Worm (Caenorhabditis elegans): Measurements from ENCODE around the gene famh-136.

famh-136 gene

DNA sequence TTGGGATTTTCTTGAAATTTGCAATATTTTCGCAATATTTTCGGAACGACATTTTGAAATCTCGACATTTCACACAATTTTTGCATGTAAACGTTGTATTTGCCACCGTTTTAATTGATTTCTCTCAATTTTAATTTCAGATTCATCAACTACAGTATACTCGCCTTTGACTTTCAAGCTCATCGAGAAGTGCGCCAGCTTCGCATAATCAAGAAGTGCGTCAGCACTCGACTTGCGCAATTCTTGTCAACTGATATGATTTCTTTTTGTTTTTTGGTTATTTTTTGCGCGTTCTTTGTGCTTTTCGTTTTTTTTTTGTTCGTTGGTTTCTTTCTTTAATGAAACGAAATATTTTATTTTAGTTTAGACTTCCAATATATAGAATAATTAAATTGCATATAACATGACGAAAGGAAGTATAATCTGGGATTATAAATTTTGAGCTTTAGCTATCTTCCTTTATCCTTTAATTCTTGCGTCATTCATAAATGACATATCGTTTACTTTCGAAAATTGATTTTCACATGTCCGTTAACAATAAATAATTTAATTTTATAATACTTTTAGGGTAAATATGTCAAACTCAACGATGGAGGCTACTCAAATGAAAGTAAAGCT is at the start of gene famh-136:
Gene famh-136 (plus strand): TSS at position 568 of the 618 bp plus-strand sequence.
- TF ChIP-seq mab-5 (tag; optimal IDR thresholded peaks at IDR 0.05) (peak; percentile 69), zag-1 (tag; optimal IDR thresholded peaks at IDR 0.05) (peak; percentile 4), lin-39 (tag; optimal IDR thresholded peaks at IDR 0.05) (no peak), peb-1 (tag; optimal IDR thresholded peaks at IDR 0.05) (no peak), blmp-1 (tag; optimal IDR thresholded peaks at IDR 0.05; ENCODE audit: insufficient read depth) (peak; percentile 13), alr-1 (tag; optimal IDR thresholded peaks at IDR 0.05) (no peak), sem-4 (tag; optimal IDR thresholded peaks at IDR 0.05) (peak; percentile 85), nhr-10 (tag; optimal IDR thresholded peaks at IDR 0.05) (no peak), ztf-4 (tag; optimal IDR thresholded peaks at IDR 0.05) (peak; percentile 66), unc-62 (GFP tag; optimal IDR thresholded peaks at IDR 0.05) (no peak), nhr-77 (tag; optimal IDR thresholded peaks at IDR 0.05) (peak; percentile 34), nhr-25 (tag; optimal IDR thresholded peaks at IDR 0.05) (peak; percentile 77), ceh-16 (tag; optimal IDR thresholded peaks at IDR 0.05) (no peak), egl-27 (tag; optimal IDR thresholded peaks at IDR 0.05) (peak; percentile 11), ztf-11 (tag; optimal IDR thresholded peaks at IDR 0.05) (no peak), nhr-129 (tag; optimal IDR thresholded peaks at IDR 0.05) (peak; percentile 88), F13H6.1 (tag; optimal IDR thresholded peaks at IDR 0.05) (peak; percentile 66), unc-39 (tag; optimal IDR thresholded peaks at IDR 0.05) (no peak), Y55F3AM.14 (GFP tag; optimal IDR thresholded peaks at IDR 0.05) (peak; percentile 90), skn-1 (tag; optimal IDR thresholded peaks at IDR 0.05) (peak; percentile 33), ztf-1 (GFP tag; conservative IDR thresholded peaks at IDR 0.05) (no peak), nhr-21 (tag; optimal IDR thresholded peaks at IDR 0.05) (peak; percentile 76), unc-55 (GFP tag; optimal IDR thresholded peaks at IDR 0.05) (peak; percentile 80), crh-2 (tag; optimal IDR thresholded peaks at IDR 0.05) (peak; percentile 91), mdl-1 (tag; optimal IDR thresholded peaks at IDR 0.05) (peak in 1 of 2 experiments; percentile 5), nhr-237 (tag; optimal IDR thresholded peaks at IDR 0.05) (no peak), fos-1 (tag; optimal IDR thresholded peaks at IDR 0.05) (peak; percentile 87), sma-3 (GFP tag; optimal IDR thresholded peaks at IDR 0.05) (peak; percentile 87), sma-9 (GFP tag; optimal IDR thresholded peaks at IDR 0.05) (peak; percentile 77), sma-9 (tag; optimal IDR thresholded peaks at IDR 0.05) (no peak), elt-3 (tag; optimal IDR thresholded peaks at IDR 0.05) (no peak), mbf-1 (tag; optimal IDR thresholded peaks at IDR 0.05) (no peak), lsy-2 (tag; optimal IDR thresholded peaks at IDR 0.05) (peak; percentile 81 to 96), gmeb-1 (tag; optimal IDR thresholded peaks at IDR 0.05) (peak; percentile 91), nhr-6 (tag; optimal IDR thresholded peaks at IDR 0.05) (peak; percentile 72), C34F6.9 (tag; optimal IDR thresholded peaks at IDR 0.05) (peak; percentile 95), ceh-82 (tag; optimal IDR thresholded peaks at IDR 0.05) (peak; percentile 39), lin-13 (GFP tag; optimal IDR thresholded peaks at IDR 0.05) (peak; percentile 81), snpc-4 (tag; optimal IDR thresholded peaks at IDR 0.05) (peak; percentile 19), R02D3.7 (tag; optimal IDR thresholded peaks at IDR 0.05) (no peak)

- TF ChIP-seq ceh-16 (tag; optimal IDR thresholded peaks at IDR 0.05) (peak; percentile 6), elt-1 (tag; optimal IDR thresholded peaks at IDR 0.05) (peak; percentile 44), aly-2 (tag; optimal IDR thresholded peaks at IDR 0.05) (no peak)
Observed at ce11 chrIII:8838075-8838474, 49.5 kb upstream of the famh-136 start, which contains the start of gene F44E2.4. F44E2.4 (minus strand) TSS chrIII:8838424.

- TF ChIP-seq mbf-1 (tag; optimal IDR thresholded peaks at IDR 0.05) (no peak), nhr-25 (tag; optimal IDR thresholded peaks at IDR 0.05) (no peak), fos-1 (tag; optimal IDR thresholded peaks at IDR 0.05) (no peak), ceh-82 (tag; optimal IDR thresholded peaks at IDR 0.05) (no peak)
Observed at ce11 chrIII:8839813-8840212, 47.7 kb upstream of the famh-136 start.

All from whole organism, L2 larva.